Fruit fly (Drosophila melanogaster) Kc167 (cell line): ENCODE results near the gene bnk.

Source experiments
- Myc ChIP-seq: fragments of >200 bp; optimal IDR thresholded peaks from 2 replicates; lab custom pipeline; 2017; ENCODE audit warnings: missing external identifiers
- h ChIP-seq: fragments of >200 bp; optimal IDR thresholded peaks from 3 replicates; lab custom pipeline; 2018; ENCODE audit warnings: missing external identifiers
- psq ChIP-seq: fragments of >200 bp; optimal IDR thresholded peaks from 2 replicates; lab custom pipeline; 2017; ENCODE audit warnings: missing external identifiers
- ttk ChIP-seq: sonication (Bioruptor generic); optimal IDR thresholded peaks from 2 replicates; lab custom pipeline; 2017; ENCODE audit warnings: missing external identifiers

dm6 chr3R:31193062-31193461, at the start of gene bnk:
- TF ChIP-seq h = no peak
- TF ChIP-seq Myc (lab: Kevin White, UChicago) = no peak
- no peak for TF ChIP-seq psq
- no peak for TF ChIP-seq ttk (lab: Kevin White, UChicago)
